Fruit fly (Drosophila melanogaster) whole organism: ENCODE data around the gene CG31698.
A peak's percentile ranks its signal among the peaks of the same experiment; 100 is the strongest.

Experiments used
- CG8478 ChIP-seq: fragments of >200 bp; optimal IDR thresholded peaks from 2 replicates; lab custom pipeline; 2018; ENCODE audit warnings: inconsistent platforms
- Dll ChIP-seq: fragments of >200 bp; optimal IDR thresholded peaks from 2 replicates; lab custom pipeline; 2017
- EcR ChIP-seq, 2 experiments: fragments of >200 bp; optimal IDR thresholded peaks; 2 replicates each; lab custom pipeline; 2017; ENCODE audit warnings: missing biosample characterization in 2 of 2, missing genetic modification characterization in 2 of 2, missing genetic modification reagents in 2 of 2
- pan ChIP-seq: fragments of >200 bp; optimal IDR thresholded peaks from 2 replicates; lab custom pipeline; 2017
- psq ChIP-seq: fragments of >200 bp; optimal IDR thresholded peaks from 2 replicates; lab custom pipeline; 2017
- usp ChIP-seq: fragments of >200 bp; optimal IDR thresholded peaks from 2 replicates; lab custom pipeline; 2017; ENCODE audit warnings: missing biosample characterization, missing genetic modification characterization, mixed read lengths

Gene CG31698

DNA sequence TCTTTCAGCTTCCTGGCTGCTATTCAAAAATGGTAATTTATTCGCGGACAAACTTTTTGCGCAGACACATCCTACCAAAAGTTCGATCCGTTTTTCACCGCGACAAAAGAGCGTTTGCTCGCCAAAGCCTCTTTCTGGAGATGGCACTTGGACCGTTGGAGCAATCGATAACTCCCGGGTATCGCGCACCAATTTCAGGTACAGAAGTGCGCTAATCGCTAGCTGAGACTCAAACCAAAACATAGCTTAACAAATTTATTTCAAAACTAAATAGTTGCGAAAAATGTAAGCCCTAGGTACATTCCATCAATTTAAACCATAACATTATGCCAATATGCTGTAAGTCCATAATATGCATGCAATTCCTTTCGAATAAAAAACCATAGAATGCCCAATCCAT, 28.9 kb downstream of the CG31698 start, which contains the start of gene toc:
Gene toc, minus strand, starts transcription at position 78 of the 400 bp plus-strand sequence.
- TF ChIP-seq psq (lab: Kevin White, UChicago) (no peak), pan (no peak), Dll (lab: Kevin White, UChicago) (no peak), usp (no peak), CG8478 (no peak), EcR (GFP tag; optimal IDR thresholded peaks at IDR 0.05; lab: Kevin White, UChicago) (no peak)

dm6 chr2L:3143908-3144307, 29.7 kb downstream of the CG31698 start:
- TF ChIP-seq psq (lab: Kevin White, UChicago): no peak
- no peak for TF ChIP-seq CG8478
- TF ChIP-seq EcR (GFP tag; optimal IDR thresholded peaks at IDR 0.05; lab: Kevin White, UChicago): no peak
- no peak for TF ChIP-seq usp
- no peak for TF ChIP-seq Dll (lab: Kevin White, UChicago)
- TF ChIP-seq pan: no peak

dm6 chr2L:3131641-3132040, 42.0 kb downstream of the CG31698 start:
- TF ChIP-seq pan (no peak), psq (lab: Kevin White, UChicago) (no peak), Dll (lab: Kevin White, UChicago) (no peak), EcR (GFP tag; optimal IDR thresholded peaks at IDR 0.05; lab: Kevin White, UChicago) (no peak), usp (no peak), CG8478 (no peak)

- TF ChIP-seq psq (lab: Kevin White, UChicago) (no peak), pan (no peak), EcR (GFP tag; optimal IDR thresholded peaks at IDR 0.05; lab: Kevin White, UChicago) (no peak), Dll (lab: Kevin White, UChicago) (no peak), usp (no peak), CG8478 (no peak)
These were observed 43.2 kb downstream of the CG31698 start for dm6 chr2L:3130417-3130816.

- no peak for TF ChIP-seq psq (lab: Kevin White, UChicago)
These were observed 45.3 kb downstream of the CG31698 start, which contains the start of gene CG15403 for dm6 chr2L:3128335-3128734. CG15403 (plus strand) TSS chr2L:3128635.

DNA sequence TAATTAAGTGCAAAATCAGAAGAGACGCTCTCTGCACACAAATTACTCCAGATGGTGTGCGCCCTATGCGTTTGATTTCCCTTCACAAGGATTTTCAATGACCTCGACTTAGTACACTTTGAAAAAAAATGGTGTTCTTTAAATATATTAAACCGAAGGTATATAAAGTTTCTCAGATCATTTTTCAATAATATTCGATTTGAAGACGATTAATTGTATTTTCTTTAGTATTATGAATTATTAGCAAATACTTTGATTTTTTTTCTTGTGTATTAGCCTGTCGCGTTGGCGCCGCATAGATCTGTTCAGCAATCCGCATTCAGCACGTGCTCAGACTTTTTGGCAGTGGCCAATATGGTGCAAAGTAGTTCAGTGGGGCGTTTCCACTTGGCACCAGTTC, 45.8 kb downstream of the CG31698 start:
- TF ChIP-seq psq (lab: Kevin White, UChicago): no peak
- TF ChIP-seq pan: no peak
- TF ChIP-seq usp: no peak
- TF ChIP-seq CG8478: no peak
- TF ChIP-seq Dll (lab: Kevin White, UChicago): no peak
- TF ChIP-seq EcR (GFP tag; optimal IDR thresholded peaks at IDR 0.05; lab: Kevin White, UChicago): no peak

dm6 chr2L:3124500-3124977, 49.1 kb downstream of the CG31698 start:
- no peak for TF ChIP-seq pan
- no peak for TF ChIP-seq CG8478
- peak; percentile 77 for TF ChIP-seq Dll (lab: Kevin White, UChicago)
- TF ChIP-seq EcR (GFP tag; optimal IDR thresholded peaks at IDR 0.05; lab: Kevin White, UChicago): no peak

DNA sequence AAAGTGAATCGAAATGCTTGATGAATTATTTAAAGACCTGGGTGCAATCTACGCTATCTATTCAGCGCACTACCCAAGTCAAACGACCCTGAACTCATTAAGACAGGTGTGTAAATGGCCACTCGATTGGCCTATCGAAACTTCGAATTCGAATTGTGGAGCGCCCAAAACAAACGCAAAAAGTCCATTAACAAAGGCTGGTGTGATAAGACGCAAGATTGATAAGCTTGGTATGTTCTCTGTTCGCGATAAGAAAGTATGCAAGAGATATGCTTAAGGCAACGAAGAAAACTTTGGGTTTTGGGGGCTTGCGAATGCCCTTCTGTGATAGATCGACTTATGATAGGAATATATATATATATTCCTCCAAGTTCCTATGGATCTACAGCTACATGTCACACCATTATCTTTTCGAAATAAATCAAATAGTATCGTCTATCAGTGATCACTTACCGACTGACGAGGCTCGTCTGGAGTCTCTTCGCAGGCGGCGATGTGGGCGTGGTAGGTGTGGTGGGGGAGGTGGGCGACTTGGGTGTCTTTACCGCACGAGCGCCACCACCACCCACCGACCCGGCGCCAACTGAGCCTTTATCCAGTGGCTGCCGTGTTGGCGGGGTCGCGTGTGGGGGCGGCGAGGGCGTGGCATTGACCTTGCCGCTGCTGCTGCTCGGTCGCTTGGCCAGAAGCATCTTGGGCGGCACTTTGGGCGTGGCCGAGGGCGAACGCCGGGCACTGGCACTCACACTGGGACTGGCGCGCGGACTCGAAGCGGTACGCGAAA, 49.9 kb downstream of the CG31698 start:
- no peak for TF ChIP-seq pan
- no peak for TF ChIP-seq EcR (GFP tag; optimal IDR thresholded peaks at IDR 0.05; lab: Kevin White, UChicago)
- TF ChIP-seq psq (lab: Kevin White, UChicago): no peak
- TF ChIP-seq Dll (lab: Kevin White, UChicago): no peak
- TF ChIP-seq usp: no peak
- no peak for TF ChIP-seq CG8478
